Worm (Caenorhabditis elegans) whole organism, young adult: ENCODE measurements around the gene F49F1.7.

ENCODE experiments used
- B0261.1 ChIP-seq: sonication (generic microtip); optimal IDR thresholded peaks from 2 replicates; lab custom pipeline; 2016; ENCODE audit warnings: mild to moderate bottlenecking, missing genetic modification characterization, moderate library complexity, missing compliant biosample characterization
- B0336.3 ChIP-seq: fragments of 200-800 bp; sonication (Bioruptor generic); IDR thresholded peaks from 2 replicates; pipeline ENCODE4 v1.3.6; 2022; ENCODE audit warnings: missing genetic modification characterization, missing compliant biosample characterization
- C06A6.2 ChIP-seq: fragments of 200-800 bp; sonication (Bioruptor generic); conservative IDR thresholded peaks from 2 replicates; pipeline ENCODE4 v1.3.6; 2022; ENCODE audit warnings: missing genetic modification characterization, missing compliant biosample characterization
- F10E7.11 ChIP-seq: sonication (generic microtip); optimal IDR thresholded peaks from 2 replicates; lab custom pipeline; 2017; ENCODE audit warnings: mild to moderate bottlenecking, missing genetic modification characterization, moderate library complexity, missing compliant biosample characterization
- F33H1.4 ChIP-seq: fragments of 200-800 bp; sonication (Bioruptor generic); IDR thresholded peaks from 2 replicates; pipeline ENCODE4 v1.3.6; 2022; ENCODE audit warnings: missing genetic modification reagents, missing genetic modification characterization, missing compliant biosample characterization
- F37B4.10 ChIP-seq: fragments of 200-800 bp; sonication (Bioruptor generic); IDR thresholded peaks from 2 replicates; pipeline ENCODE4 v1.3.6; 2022; ENCODE audit warnings: missing genetic modification characterization, missing compliant biosample characterization
- F57C9.4 ChIP-seq: sonication (generic microtip); optimal IDR thresholded peaks from 2 replicates; lab custom pipeline; 2017; ENCODE audit warnings: mild to moderate bottlenecking, missing genetic modification characterization, missing compliant biosample characterization
- Y53F4B.3 ChIP-seq: fragments of 200-800 bp; sonication (Bioruptor generic); IDR thresholded peaks from 2 replicates; pipeline ENCODE4 v1.3.6; 2022; ENCODE audit warnings: missing genetic modification reagents, missing genetic modification characterization, missing compliant biosample characterization
- Y56A3A.18 ChIP-seq: fragments of 200-800 bp; sonication (Bioruptor generic); IDR thresholded peaks from 2 replicates; pipeline ENCODE4 v1.3.6; 2022; ENCODE audit warnings: missing genetic modification reagents, missing genetic modification characterization, missing compliant biosample characterization
- Y95B8A.8 ChIP-seq: fragments of 200-800 bp; sonication (Bioruptor generic); IDR thresholded peaks from 2 replicates; pipeline ENCODE4 v1.3.6; 2022; ENCODE audit warnings: missing genetic modification reagents, missing genetic modification characterization, missing compliant biosample characterization
- akir-1 ChIP-seq: fragments of 200-800 bp; sonication (Bioruptor generic); optimal IDR thresholded peaks from 2 replicates; lab custom pipeline; 2018; ENCODE audit warnings: mild to moderate bottlenecking, missing genetic modification characterization, moderate library complexity, missing compliant biosample characterization
- athp-1 ChIP-seq: sonication (generic microtip); optimal IDR thresholded peaks from 2 replicates; lab custom pipeline; 2017; ENCODE audit warnings: mild to moderate bottlenecking, missing genetic modification characterization, missing compliant biosample characterization
- cebp-1 ChIP-seq, 2 experiments: fragments of 200-800 bp in 1 of 2; sonication (Bioruptor generic) in 1 of 2; sonication (generic microtip) in 1 of 2; IDR thresholded peaks in 1 of 2; optimal IDR thresholded peaks in 1 of 2; 2 replicates each; pipeline versions ENCODE4 v1.3.6 to Lab custom; 2017 to 2022; ENCODE audit warnings: missing compliant biosample characterization in 2 of 2, missing genetic modification characterization in 2 of 2, mild to moderate bottlenecking in 1 of 2, missing genetic modification reagents in 1 of 2, moderate library complexity in 1 of 2
- cebp-2 ChIP-seq: fragments of 200-800 bp; sonication (Bioruptor generic); IDR thresholded peaks from 2 replicates; pipeline ENCODE4 v1.3.6; 2022; ENCODE audit warnings: missing genetic modification characterization, missing compliant biosample characterization
- ceh-27 ChIP-seq: fragments of 200-800 bp; sonication (Bioruptor generic); optimal IDR thresholded peaks from 2 replicates; lab custom pipeline; 2018; ENCODE audit warnings: mild to moderate bottlenecking, missing genetic modification characterization, moderate library complexity, missing compliant biosample characterization
- ceh-58 ChIP-seq: fragments of 200-800 bp; sonication (Bioruptor generic); IDR thresholded peaks from 2 replicates; pipeline ENCODE4 v1.3.6; 2022; ENCODE audit warnings: missing genetic modification characterization, missing compliant biosample characterization
- chd-7 ChIP-seq: sonication (generic microtip); optimal IDR thresholded peaks from 2 replicates; lab custom pipeline; 2016; ENCODE audit warnings: mild to moderate bottlenecking, missing genetic modification characterization, moderate library complexity, missing compliant biosample characterization
- die-1 ChIP-seq: sonication (generic microtip); optimal IDR thresholded peaks from 2 replicates; lab custom pipeline; 2016; ENCODE audit warnings: missing genotype, mild to moderate bottlenecking, missing genetic modification characterization, missing compliant biosample characterization
- dox-1 ChIP-seq: fragments of 200-800 bp; sonication (Bioruptor generic); IDR thresholded peaks from 2 replicates; pipeline ENCODE4 v1.3.6; 2022; ENCODE audit warnings: missing genetic modification reagents, missing genetic modification characterization, missing compliant biosample characterization
- dpl-1 ChIP-seq: fragments of 150-350 bp; optimal IDR thresholded peaks from 2 replicates; lab custom pipeline; 2014; ENCODE audit warnings: missing biosample characterization, missing genetic modification reagents, missing genetic modification characterization
- egrh-3 ChIP-seq: fragments of 200-800 bp; sonication (Bioruptor generic); IDR thresholded peaks from 2 replicates; pipeline ENCODE4 v1.3.6; 2022; ENCODE audit warnings: missing genetic modification reagents, missing genetic modification characterization, missing compliant biosample characterization
- ekl-4 ChIP-seq: fragments of 200-800 bp; sonication (Bioruptor generic); IDR thresholded peaks from 2 replicates; pipeline ENCODE4 v1.3.6; 2022; ENCODE audit warnings: missing genetic modification reagents, missing genetic modification characterization, missing compliant biosample characterization
- gei-17 ChIP-seq: fragments of 200-800 bp; sonication (Bioruptor generic); optimal IDR thresholded peaks from 2 replicates; lab custom pipeline; 2018; ENCODE audit warnings: mild to moderate bottlenecking, missing genetic modification characterization, missing compliant biosample characterization
- hrde-1 ChIP-seq: sonication (generic microtip); optimal IDR thresholded peaks from 2 replicates; lab custom pipeline; 2016; ENCODE audit warnings: missing genetic modification characterization, mild to moderate bottlenecking, missing compliant biosample characterization, moderate library complexity, missing genotype, missing genetic modification reagents, borderline replicate concordance
- let-607 ChIP-seq, 2 experiments: fragments of 200-800 bp in 1 of 2; sonication (Bioruptor generic) in 1 of 2; sonication (generic microtip) in 1 of 2; optimal IDR thresholded peaks; 2 replicates each; lab custom pipeline; 2016 to 2018; ENCODE audit warnings: mild to moderate bottlenecking in 2 of 2, missing compliant biosample characterization in 2 of 2, missing genetic modification characterization in 2 of 2, moderate library complexity in 2 of 2, missing genotype in 1 of 2
- lin-26 ChIP-seq: fragments of 200-800 bp; sonication (Bioruptor generic); IDR thresholded peaks from 2 replicates; pipeline ENCODE4 v1.3.6; 2022; ENCODE audit warnings: missing genetic modification reagents, missing genetic modification characterization, missing compliant biosample characterization
- lin-40 ChIP-seq: sonication (generic microtip); optimal IDR thresholded peaks from 2 replicates; lab custom pipeline; 2016; ENCODE audit warnings: missing genetic modification characterization, mild to moderate bottlenecking, missing compliant biosample characterization, missing genotype, missing genetic modification reagents
- lin-54 ChIP-seq: fragments of 200-800 bp; sonication (Bioruptor generic); optimal IDR thresholded peaks from 2 replicates; lab custom pipeline; 2018; ENCODE audit warnings: mild to moderate bottlenecking, missing genetic modification characterization, missing compliant biosample characterization
- lir-1 ChIP-seq: fragments of 200-800 bp; sonication (Bioruptor generic); conservative IDR thresholded peaks from 2 replicates; pipeline ENCODE4 v1.3.6; 2022; ENCODE audit warnings: missing genetic modification reagents, missing genetic modification characterization, missing compliant biosample characterization
- lsy-27 ChIP-seq: sonication (generic microtip); optimal IDR thresholded peaks from 2 replicates; lab custom pipeline; 2017; ENCODE audit warnings: missing genetic modification characterization, mild to moderate bottlenecking, missing compliant biosample characterization, antibody characterized with exemption, missing genotype, borderline replicate concordance; ENCODE audit not compliant: insufficient read depth
- madf-10 ChIP-seq: sonication (generic microtip); optimal IDR thresholded peaks from 2 replicates; lab custom pipeline; 2016; ENCODE audit warnings: mild to moderate bottlenecking, missing genetic modification characterization, missing compliant biosample characterization
- madf-8 ChIP-seq: fragments of 200-800 bp; sonication (Bioruptor generic); conservative IDR thresholded peaks from 2 replicates; pipeline ENCODE4 v1.3.6; 2022; ENCODE audit warnings: missing genetic modification reagents, missing genetic modification characterization, missing compliant biosample characterization
- mes-4 ChIP-seq: sonication (generic microtip); optimal IDR thresholded peaks from 2 replicates; lab custom pipeline; 2016; ENCODE audit warnings: missing genotype, missing genetic modification characterization, missing compliant biosample characterization
- rcor-1 ChIP-seq: fragments of 200-800 bp; sonication (Bioruptor generic); IDR thresholded peaks from 2 replicates; pipeline ENCODE4 v1.3.6; 2022; ENCODE audit warnings: missing genetic modification reagents, missing genetic modification characterization, missing compliant biosample characterization
- rpc-1 ChIP-seq, 2 experiments: fragments of 150-350 bp in 1 of 2; sonication (generic microtip) in 1 of 2; optimal IDR thresholded peaks; 2 replicates each; lab custom pipeline; 2014 to 2018; ENCODE audit warnings: missing biosample characterization in 1 of 2, missing genetic modification characterization in 1 of 2, missing genetic modification reagents in 1 of 2, missing genotype in 1 of 2
- sdz-38 ChIP-seq: sonication (generic microtip); optimal IDR thresholded peaks from 2 replicates; lab custom pipeline; 2016; ENCODE audit warnings: missing genotype, missing genetic modification characterization, missing compliant biosample characterization
- snpc-1.3 ChIP-seq: sonication (generic microtip); optimal IDR thresholded peaks from 2 replicates; lab custom pipeline; 2017; ENCODE audit warnings: missing genetic modification characterization, mild to moderate bottlenecking, missing compliant biosample characterization, antibody characterized with exemption, moderate library complexity, missing genotype, missing genetic modification reagents; ENCODE audit not compliant: insufficient read depth
- snpc-4 ChIP-seq, 5 experiments: fragments of 150-350 bp in 1 of 5; sonication (generic microtip) in 4 of 5; optimal IDR thresholded peaks; 2 replicates each; lab custom pipeline; 2014 to 2018; ENCODE audit warnings: missing genetic modification characterization in 5 of 5, missing biosample characterization in 3 of 5, antibody characterized with exemption in 2 of 5, mild to moderate bottlenecking in 2 of 5, missing compliant biosample characterization in 2 of 5, missing genotype in 2 of 5, moderate library complexity in 2 of 5, missing genetic modification reagents in 1 of 5
- zfh-2 ChIP-seq: fragments of 200-800 bp; sonication (Bioruptor generic); conservative IDR thresholded peaks from 2 replicates; pipeline ENCODE4 v1.3.6; 2022; ENCODE audit warnings: missing genetic modification reagents, missing genetic modification characterization, missing compliant biosample characterization
- ztf-18 ChIP-seq: sonication (generic microtip); optimal IDR thresholded peaks from 2 replicates; lab custom pipeline; 2016; ENCODE audit warnings: missing genotype, mild to moderate bottlenecking, missing genetic modification characterization, missing compliant biosample characterization
- ztf-26 ChIP-seq: sonication (generic microtip); optimal IDR thresholded peaks from 2 replicates; lab custom pipeline; 2017; ENCODE audit warnings: missing genetic modification characterization, missing compliant biosample characterization
- ztf-28 ChIP-seq: fragments of 200-800 bp; sonication (Bioruptor generic); IDR thresholded peaks from 2 replicates; pipeline ENCODE4 v1.3.6; 2022; ENCODE audit warnings: missing genetic modification reagents, missing genetic modification characterization, missing compliant biosample characterization
- ztf-3 ChIP-seq: fragments of 200-800 bp; sonication (Bioruptor generic); optimal IDR thresholded peaks from 2 replicates; lab custom pipeline; 2018; ENCODE audit warnings: mild to moderate bottlenecking, missing genetic modification characterization, missing compliant biosample characterization

The F49F1.7 gene

DNA sequence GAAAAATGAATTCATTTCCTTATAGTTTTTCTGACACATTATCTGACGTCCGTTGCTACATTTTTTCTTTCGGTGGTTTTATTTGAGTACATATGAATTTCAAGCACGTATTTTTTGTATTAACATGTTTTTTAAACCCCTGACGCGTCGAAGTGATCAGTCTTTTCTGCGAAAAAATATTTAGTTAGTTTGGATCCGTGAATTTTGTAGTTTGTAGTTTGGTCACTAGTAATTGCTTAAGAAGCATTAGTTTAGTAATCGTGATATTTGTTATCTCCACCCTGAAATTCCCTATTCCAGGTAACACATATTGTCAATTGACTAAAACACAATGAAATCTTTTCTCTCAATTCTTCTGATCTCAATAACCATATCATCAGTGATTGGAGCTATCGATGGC is 16.8 kb downstream of the F49F1.7 start, which contains the start of gene C35B1.7:
TSS of gene C35B1.7 (plus strand) at position 301 of the 400 bp plus-strand sequence.
- TF ChIP-seq gei-17 (GFP tag; lab: Kevin White, UChicago), result no peak
- no peak for TF ChIP-seq lin-40 (tag; lab: Kevin White, UChicago)
- no peak for TF ChIP-seq ztf-28
- no peak for TF ChIP-seq B0261.1
- TF ChIP-seq ztf-3, result no peak
- TF ChIP-seq athp-1 (tag; lab: Kevin White, UChicago), result no peak
- TF ChIP-seq lin-54, result no peak
- no peak for TF ChIP-seq lin-26
- TF ChIP-seq dox-1, result no peak
- TF ChIP-seq rpc-1 (optimal IDR thresholded peaks at IDR 0.05; lab: Kevin White, UChicago), result no peak
- no peak for TF ChIP-seq rpc-1 (tag; optimal IDR thresholded peaks at IDR 0.05; lab: Kevin White, UChicago)
- TF ChIP-seq cebp-2 (GFP tag; lab: Robert Waterston, UW), result no peak
- no peak for TF ChIP-seq zfh-2

- no peak for TF ChIP-seq F33H1.4
- no peak for TF ChIP-seq lir-1
- no peak for TF ChIP-seq dpl-1
- no peak for TF ChIP-seq madf-8 (GFP tag; lab: Robert Waterston, UW)
- no peak for TF ChIP-seq madf-10
- no peak for TF ChIP-seq ztf-26 (tag; lab: Kevin White, UChicago)
- no peak for TF ChIP-seq lin-26
- TF ChIP-seq C06A6.2 (GFP tag; lab: Robert Waterston, UW), result no peak
- TF ChIP-seq Y95B8A.8, result no peak
- no peak for TF ChIP-seq lin-54
- no peak for TF ChIP-seq ztf-18 (tag; lab: Kevin White, UChicago)
- TF ChIP-seq cebp-1 (GFP tag; IDR thresholded peaks at IDR 0.05; lab: Robert Waterston, UW), result no peak
- no peak for TF ChIP-seq cebp-1 (tag; optimal IDR thresholded peaks at IDR 0.05; lab: Kevin White, UChicago)
- no peak for TF ChIP-seq snpc-4 (GFP tag; optimal IDR thresholded peaks at IDR 0.05; lab: Kevin White, UChicago)
- TF ChIP-seq snpc-4 (tag; optimal IDR thresholded peaks at IDR 0.05; lab: Kevin White, UChicago), result no peak
- TF ChIP-seq chd-7 (tag; lab: Kevin White, UChicago), result no peak
- no peak for TF ChIP-seq akir-1 (GFP tag; lab: Kevin White, UChicago)
- no peak for TF ChIP-seq B0336.3 (GFP tag; lab: Robert Waterston, UW)
- TF ChIP-seq dox-1, result no peak
- no peak for TF ChIP-seq let-607 (tag; optimal IDR thresholded peaks at IDR 0.05; lab: Kevin White, UChicago)
- TF ChIP-seq ceh-58 (GFP tag; lab: Robert Waterston, UW), result no peak
- no peak for TF ChIP-seq ekl-4
- TF ChIP-seq, all 124 proteins: peak for 0
Measured at ce11 chrIV:4102720-4103119, 22.8 kb downstream of the F49F1.7 start, which contains the start of gene ubc-1. TSS of gene ubc-1 (plus strand) at chrIV:4103020.

ce11 chrIV:4099773-4100172 is 25.8 kb downstream of the F49F1.7 start:
- TF ChIP-seq mes-4, result no peak
- TF ChIP-seq sdz-38 (tag; lab: Kevin White, UChicago), result no peak
- no peak for TF ChIP-seq ceh-27 (GFP tag; lab: Kevin White, UChicago)
- no peak for TF ChIP-seq Y53F4B.3
- TF ChIP-seq cebp-1 (GFP tag; IDR thresholded peaks at IDR 0.05; lab: Robert Waterston, UW), result no peak
- TF ChIP-seq cebp-1 (tag; optimal IDR thresholded peaks at IDR 0.05; lab: Kevin White, UChicago), result no peak
- no peak for TF ChIP-seq F10E7.11 (tag; lab: Kevin White, UChicago)
- TF ChIP-seq egrh-3 (GFP tag; lab: Robert Waterston, UW), result no peak
- TF ChIP-seq F37B4.10 (GFP tag; lab: Robert Waterston, UW), result no peak
- TF ChIP-seq die-1 (tag; lab: Kevin White, UChicago), result no peak
- no peak for TF ChIP-seq lsy-27
- TF ChIP-seq ztf-18 (tag; lab: Kevin White, UChicago), result no peak
- TF ChIP-seq F57C9.4 (tag; lab: Kevin White, UChicago), result no peak
- TF ChIP-seq Y56A3A.18 (GFP tag; lab: Robert Waterston, UW), result no peak
- no peak for TF ChIP-seq hrde-1 (tag; lab: Kevin White, UChicago)
- TF ChIP-seq snpc-1.3 (tag; lab: Kevin White, UChicago), result no peak
- no peak for TF ChIP-seq rcor-1
- no peak for TF ChIP-seq gei-17 (GFP tag; lab: Kevin White, UChicago)
